Worm (Caenorhabditis elegans) whole organism, L4/young adult: ENCODE results near the gene let-99.

ENCODE experiments used
- W03F9.2 ChIP-seq: fragments of 150-350 bp; optimal IDR thresholded peaks from 2 replicates; lab custom pipeline; 2014; ENCODE audit warnings: missing biosample characterization, missing genetic modification characterization
- dao-5 ChIP-seq: sonication (generic microtip); optimal IDR thresholded peaks from 2 replicates; lab custom pipeline; 2016; ENCODE audit warnings: missing genotype, missing genetic modification characterization, moderate library complexity, missing compliant biosample characterization
- him-1 ChIP-seq: sonication (generic microtip); optimal IDR thresholded peaks from 2 replicates; lab custom pipeline; 2016; ENCODE audit warnings: missing genotype, missing genetic modification reagents, missing genetic modification characterization, missing compliant biosample characterization

ce11 chrIV:12590373-12590772 lies 22.7 kb downstream of the let-99 start, which contains the start of gene cul-6:
- no peak for TF ChIP-seq him-1 (tag; lab: Kevin White, UChicago)
- TF ChIP-seq W03F9.2 (tag; lab: Kevin White, UChicago): no peak
- no peak for TF ChIP-seq dao-5 (tag; lab: Kevin White, UChicago)
